Worm (Caenorhabditis elegans) whole organism, mixed stage, embryonic: ENCODE results near the gene fbxa-3.
"Not testable (repeated sequence)": the region's sequence is repeated elsewhere in the genome, so short reads cannot be mapped to it uniquely, and the experiment has no call there.

Experiments used
- M03D4.4 ChIP-seq: sonication (generic microtip); optimal IDR thresholded peaks from 2 replicates; lab custom pipeline; 2017; ENCODE audit warnings: mild to moderate bottlenecking, missing genetic modification characterization, missing compliant biosample characterization
- bed-3 ChIP-seq: fragments of 200-800 bp; sonication (Bioruptor generic); optimal IDR thresholded peaks from 3 replicates; lab custom pipeline; 2018; ENCODE audit warnings: mild to moderate bottlenecking, missing genetic modification characterization, moderate library complexity, missing compliant biosample characterization
- blmp-1 ChIP-seq: fragments of 150-350 bp; optimal IDR thresholded peaks from 2 replicates; lab custom pipeline; 2014; ENCODE audit warnings: missing biosample characterization, missing genetic modification characterization
- ceh-39 ChIP-seq: fragments of 150-350 bp; optimal IDR thresholded peaks from 2 replicates; lab custom pipeline; 2014; ENCODE audit warnings: missing biosample characterization, missing genetic modification characterization
- ceh-43 ChIP-seq: fragments of 200-800 bp; sonication (Bioruptor generic); optimal IDR thresholded peaks from 2 replicates; lab custom pipeline; 2018; ENCODE audit warnings: mild to moderate bottlenecking, missing genetic modification characterization, moderate library complexity, missing compliant biosample characterization
- ceh-83 ChIP-seq: fragments of 200-800 bp; sonication (Bioruptor generic); optimal IDR thresholded peaks from 2 replicates; lab custom pipeline; 2018; ENCODE audit warnings: mild to moderate bottlenecking, missing genetic modification characterization, missing compliant biosample characterization
- ces-1 ChIP-seq: fragments of 150-350 bp; optimal IDR thresholded peaks from 2 replicates; lab custom pipeline; 2014; ENCODE audit warnings: missing biosample characterization, missing genetic modification reagents, missing genetic modification characterization
- cnd-1 ChIP-seq: fragments of 200-800 bp; sonication (Bioruptor generic); optimal IDR thresholded peaks from 2 replicates; lab custom pipeline; 2018; ENCODE audit warnings: mild to moderate bottlenecking, missing genetic modification characterization, missing compliant biosample characterization
- drap-1 ChIP-seq: fragments of 200-800 bp; sonication (Bioruptor generic); optimal IDR thresholded peaks from 3 replicates; lab custom pipeline; 2018; ENCODE audit warnings: mild to moderate bottlenecking, missing genetic modification characterization, missing compliant biosample characterization
- elt-1 ChIP-seq: sonication (generic microtip); optimal IDR thresholded peaks from 2 replicates; lab custom pipeline; 2017; ENCODE audit warnings: missing genetic modification characterization, mild to moderate bottlenecking, missing compliant biosample characterization, antibody characterized with exemption, moderate library complexity, borderline replicate concordance; ENCODE audit not compliant: insufficient read depth
- elt-3 ChIP-seq: fragments of 150-350 bp; optimal IDR thresholded peaks from 2 replicates; lab custom pipeline; 2014; ENCODE audit warnings: missing biosample characterization, missing genetic modification characterization
- flh-1 ChIP-seq: fragments of 200-800 bp; sonication (Bioruptor generic); optimal IDR thresholded peaks from 2 replicates; lab custom pipeline; 2018; ENCODE audit warnings: mild to moderate bottlenecking, missing genetic modification characterization, moderate library complexity, missing compliant biosample characterization
- hlh-1 ChIP-seq: fragments of 150-350 bp; optimal IDR thresholded peaks from 2 replicates; lab custom pipeline; 2014; ENCODE audit warnings: missing biosample characterization, missing genetic modification reagents, missing genetic modification characterization
- lin-13 ChIP-seq: fragments of 150-350 bp; optimal IDR thresholded peaks from 2 replicates; lab custom pipeline; 2014; ENCODE audit warnings: missing biosample characterization, missing genetic modification characterization
- lin-32 ChIP-seq: fragments of 200-800 bp; sonication (Bioruptor generic); optimal IDR thresholded peaks from 2 replicates; lab custom pipeline; 2018; ENCODE audit warnings: mild to moderate bottlenecking, missing genetic modification characterization, missing compliant biosample characterization
- lsy-2 ChIP-seq: fragments of 150-350 bp; optimal IDR thresholded peaks from 2 replicates; lab custom pipeline; 2014; ENCODE audit warnings: missing biosample characterization, missing genetic modification characterization
- mab-5 ChIP-seq: fragments of 150-350 bp; optimal IDR thresholded peaks from 2 replicates; lab custom pipeline; 2014; ENCODE audit warnings: missing biosample characterization, missing genetic modification characterization
- mep-1 ChIP-seq: fragments of 150-350 bp; optimal IDR thresholded peaks from 2 replicates; lab custom pipeline; 2017; ENCODE audit warnings: missing biosample characterization, missing genetic modification reagents, missing genetic modification characterization, inconsistent platforms
- mls-2 ChIP-seq: sonication (generic microtip); optimal IDR thresholded peaks from 2 replicates; lab custom pipeline; 2016; ENCODE audit warnings: mild to moderate bottlenecking, missing genetic modification characterization, moderate library complexity, missing compliant biosample characterization
- nhr-12 ChIP-seq: fragments of 150-350 bp; optimal IDR thresholded peaks from 2 replicates; lab custom pipeline; 2014; ENCODE audit warnings: missing biosample characterization, missing genetic modification characterization
- nhr-2 ChIP-seq: fragments of 150-350 bp; optimal IDR thresholded peaks from 2 replicates; lab custom pipeline; 2014; ENCODE audit warnings: missing biosample characterization, missing genetic modification characterization
- nhr-237 ChIP-seq: fragments of 150-350 bp; optimal IDR thresholded peaks from 2 replicates; lab custom pipeline; 2014; ENCODE audit warnings: missing biosample characterization, missing genetic modification characterization
- nhr-28 ChIP-seq: fragments of 150-350 bp; optimal IDR thresholded peaks from 2 replicates; lab custom pipeline; 2014; ENCODE audit warnings: missing biosample characterization, missing genetic modification characterization
- pha-4 ChIP-seq: fragments of 150-350 bp; optimal IDR thresholded peaks from 2 replicates; lab custom pipeline; 2018; ENCODE audit warnings: missing biosample characterization, missing genetic modification reagents, missing genetic modification characterization
- sem-2 ChIP-seq: fragments of 200-800 bp; sonication (Bioruptor generic); optimal IDR thresholded peaks from 2 replicates; lab custom pipeline; 2018; ENCODE audit warnings: mild to moderate bottlenecking, missing genetic modification characterization, missing compliant biosample characterization
- snpc-4 ChIP-seq: fragments of 150-350 bp; optimal IDR thresholded peaks from 2 replicates; lab custom pipeline; 2014; ENCODE audit warnings: missing biosample characterization, missing genetic modification characterization
- sptf-1 ChIP-seq: sonication (generic microtip); optimal IDR thresholded peaks from 2 replicates; lab custom pipeline; 2017; ENCODE audit warnings: mild to moderate bottlenecking, missing genetic modification characterization, moderate library complexity, missing compliant biosample characterization
- tbx-8 ChIP-seq: fragments of 200-800 bp; sonication (Bioruptor generic); optimal IDR thresholded peaks from 2 replicates; lab custom pipeline; 2018; ENCODE audit warnings: mild to moderate bottlenecking, missing genetic modification characterization, moderate library complexity, missing compliant biosample characterization
- unc-120 ChIP-seq: sonication (generic microtip); optimal IDR thresholded peaks from 2 replicates; lab custom pipeline; 2017; ENCODE audit warnings: missing genetic modification characterization, missing compliant biosample characterization; ENCODE audit not compliant: poor library complexity, severe bottlenecking
- unc-62 ChIP-seq: fragments of 150-350 bp; optimal IDR thresholded peaks from 2 replicates; lab custom pipeline; 2014; ENCODE audit warnings: missing biosample characterization, missing genetic modification reagents, missing genetic modification characterization
- zip-8 ChIP-seq: fragments of 150-350 bp; optimal IDR thresholded peaks from 2 replicates; lab custom pipeline; 2014; ENCODE audit warnings: missing biosample characterization, missing genetic modification characterization

The fbxa-3 gene

DNA sequence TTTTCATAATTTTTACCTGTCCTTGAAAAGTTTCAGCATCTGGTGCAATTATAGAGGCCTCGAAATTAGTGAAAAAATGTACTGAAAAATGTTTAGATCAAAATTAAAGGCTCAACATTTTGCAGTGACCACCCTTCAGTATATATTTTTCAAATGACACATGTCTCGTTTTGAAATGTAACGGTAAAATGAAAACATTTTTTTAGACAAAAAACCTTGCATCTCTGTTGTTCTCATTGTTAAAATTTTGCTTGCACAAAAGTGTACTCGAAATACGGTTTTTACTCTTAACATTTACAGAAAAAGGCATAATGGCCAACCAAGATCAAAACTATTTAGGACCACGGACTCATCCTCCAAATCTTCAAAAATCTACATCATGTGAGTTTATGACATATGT lies 3.7 kb upstream of the fbxa-3 start, which contains the start of gene math-41:
Gene math-41, plus strand, starts transcription at position 301 of the 400 bp plus-strand sequence.
- TF ChIP-seq unc-120, M03D4.4, lsy-2 (tag; lab: Kevin White, UChicago): not testable (repeated sequence)

- TF ChIP-seq lsy-2 (tag; lab: Kevin White, UChicago), result no peak
- TF ChIP-seq mab-5 (tag; lab: Kevin White, UChicago), result no peak
- TF ChIP-seq mep-1 (tag; lab: Kevin White, UChicago), result peak; percentile 12
- TF ChIP-seq M03D4.4 (tag; lab: Kevin White, UChicago), result no peak
- TF ChIP-seq cnd-1 (tag; lab: Kevin White, UChicago), result no peak
- TF ChIP-seq unc-62 (GFP tag; lab: Kevin White, UChicago), result no peak
- TF ChIP-seq nhr-237, result no peak
- no peak for TF ChIP-seq snpc-4
- TF ChIP-seq elt-1, result peak; percentile 92
- no peak for TF ChIP-seq sptf-1 (tag; lab: Kevin White, UChicago)
- TF ChIP-seq tbx-8, result no peak
- TF ChIP-seq elt-3 (tag; lab: Kevin White, UChicago), result peak; percentile 63
- TF ChIP-seq nhr-2 (tag; lab: Kevin White, UChicago), result no peak
- TF ChIP-seq blmp-1 (tag; lab: Kevin White, UChicago), result no peak
These were observed 617 bp downstream of the fbxa-3 start, which contains the start of gene fbxc-19 for ce11 chrII:1819944-1820570. Gene fbxc-19, plus strand, starts transcription at chrII:1820479.

ce11 chrII:1818300-1818699 lies 2.4 kb downstream of the fbxa-3 start, which contains the start of gene fbxb-10:
Gene fbxb-10, minus strand, starts transcription at chrII:1818400.
- TF ChIP-seq snpc-4 (no peak), mep-1 (tag; lab: Kevin White, UChicago) (no peak), sptf-1 (tag; lab: Kevin White, UChicago) (no peak), flh-1 (GFP tag; lab: Kevin White, UChicago) (no peak), lsy-2 (tag; lab: Kevin White, UChicago) (no peak), mls-2 (tag; lab: Kevin White, UChicago) (no peak), mab-5 (tag; lab: Kevin White, UChicago) (no peak), nhr-12 (no peak), elt-3 (tag; lab: Kevin White, UChicago) (no peak), pha-4 (no peak), unc-62 (GFP tag; lab: Kevin White, UChicago) (no peak), sem-2 (no peak), zip-8 (tag; lab: Kevin White, UChicago) (no peak), drap-1 (no peak), bed-3 (GFP tag; lab: Kevin White, UChicago) (no peak), nhr-237 (no peak), nhr-2 (tag; lab: Kevin White, UChicago) (no peak), ceh-83 (GFP tag; lab: Kevin White, UChicago) (no peak), tbx-8 (no peak), lin-13 (tag; lab: Kevin White, UChicago) (no peak)

DNA sequence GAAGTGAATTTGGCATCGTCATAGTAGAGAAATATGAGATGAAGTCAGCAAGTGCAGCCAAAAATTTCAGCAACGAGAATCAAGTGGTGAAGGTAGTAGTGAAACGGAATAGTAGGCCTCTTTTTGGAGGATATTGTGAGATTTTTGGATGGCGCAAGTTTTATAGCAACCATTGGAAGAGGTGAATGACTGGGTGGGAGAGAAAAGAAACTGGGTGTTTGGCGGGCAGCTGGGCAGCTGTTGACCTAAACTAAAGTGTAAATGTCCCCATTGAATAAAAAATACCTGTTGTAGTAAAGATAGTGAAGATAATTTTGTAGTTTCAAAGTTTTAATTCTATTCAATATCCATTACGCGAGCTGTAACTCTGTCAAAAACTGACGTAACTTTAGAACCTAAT lies 4.6 kb downstream of the fbxa-3 start:
- TF ChIP-seq mab-5 (tag; lab: Kevin White, UChicago) (no peak), hlh-1 (tag; lab: Kevin White, UChicago) (peak; percentile 59), mep-1 (tag; lab: Kevin White, UChicago) (no peak), ceh-43 (GFP tag; lab: Kevin White, UChicago) (no peak), sem-2 (no peak)

- TF ChIP-seq M03D4.4 (tag; lab: Kevin White, UChicago) (no peak), snpc-4 (no peak), unc-120 (tag; lab: Kevin White, UChicago) (no peak), lin-32 (GFP tag; lab: Kevin White, UChicago) (no peak), unc-62 (GFP tag; lab: Kevin White, UChicago) (no peak), sptf-1 (tag; lab: Kevin White, UChicago) (no peak), ceh-39 (tag; lab: Kevin White, UChicago) (no peak), sem-2 (no peak), elt-3 (tag; lab: Kevin White, UChicago) (no peak), zip-8 (tag; lab: Kevin White, UChicago) (no peak), mep-1 (tag; lab: Kevin White, UChicago) (no peak), ces-1 (GFP tag; lab: Kevin White, UChicago) (no peak), mab-5 (tag; lab: Kevin White, UChicago) (no peak), nhr-28 (tag; lab: Kevin White, UChicago) (no peak), ceh-43 (GFP tag; lab: Kevin White, UChicago) (no peak), nhr-2 (tag; lab: Kevin White, UChicago) (no peak), pha-4 (no peak), nhr-12 (no peak)
These were observed 12.5 kb downstream of the fbxa-3 start, which contains the start of gene C08F1.8 for ce11 chrII:1808217-1808616. Gene C08F1.8, minus strand, starts transcription at chrII:1808317.
